Worm (Caenorhabditis elegans) whole organism, L3 larva: ENCODE data around the gene F46H6.5.

ENCODE experiments used
- fos-1 ChIP-seq: fragments of 150-350 bp; optimal IDR thresholded peaks from 2 replicates; lab custom pipeline; 2014; ENCODE audit warnings: missing biosample characterization, missing genetic modification characterization
- nfya-1 ChIP-seq: sonication (generic microtip); optimal IDR thresholded peaks from 2 replicates; lab custom pipeline; 2017; ENCODE audit warnings: missing genetic modification characterization, mild to moderate bottlenecking, missing compliant biosample characterization, antibody characterized with exemption, moderate library complexity; ENCODE audit not compliant: insufficient read depth
- nhr-77 ChIP-seq: fragments of 150-350 bp; optimal IDR thresholded peaks from 2 replicates; lab custom pipeline; 2014; ENCODE audit warnings: missing biosample characterization, missing genetic modification characterization
- pqm-1 ChIP-seq: fragments of 150-350 bp; optimal IDR thresholded peaks from 2 replicates; lab custom pipeline; 2017; ENCODE audit warnings: missing biosample characterization, missing genetic modification characterization, inconsistent platforms
- tbx-2 ChIP-seq: sonication (generic microtip); optimal IDR thresholded peaks from 2 replicates; lab custom pipeline; 2016; ENCODE audit warnings: mild to moderate bottlenecking, missing genetic modification characterization, missing compliant biosample characterization

DNA sequence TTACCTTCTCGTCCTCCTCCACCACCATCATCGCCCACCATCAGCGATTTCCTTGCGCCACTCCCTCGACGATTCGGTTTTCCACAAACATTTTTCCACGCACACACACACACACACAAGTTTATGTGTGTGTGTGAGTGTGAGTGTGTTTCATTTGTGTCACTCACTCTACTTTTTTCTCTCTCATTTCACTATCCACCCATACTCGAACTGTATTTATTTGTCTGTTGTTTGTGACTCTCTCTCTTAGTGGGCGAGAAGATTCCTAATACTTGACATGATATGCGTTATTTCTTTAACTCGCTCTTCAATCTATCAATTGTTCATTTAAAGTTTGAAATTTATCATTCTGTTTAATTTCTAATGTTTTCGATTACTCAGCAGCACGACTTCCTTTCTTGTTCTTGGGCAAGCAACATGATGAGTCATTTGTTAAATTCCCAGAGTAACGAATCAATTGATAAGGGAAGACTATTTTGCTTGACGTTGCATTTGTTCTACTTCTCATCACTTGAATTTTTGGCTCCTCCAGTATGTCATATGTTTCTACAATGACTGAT is 15.2 kb upstream of the F46H6.5 start:
- no peak for TF ChIP-seq nhr-77 (tag; lab: Kevin White, UChicago)
- TF ChIP-seq nfya-1 (tag; lab: Kevin White, UChicago): no peak
- peak; percentile 57 for TF ChIP-seq pqm-1 (tag; lab: Kevin White, UChicago)
- TF ChIP-seq tbx-2 (tag; lab: Kevin White, UChicago): no peak
- TF ChIP-seq fos-1: no peak
